Fruit fly (Drosophila melanogaster) whole organism, prepupa: ENCODE measurements around the gene CG6125.

Source experiments
- Eip75B ChIP-seq: fragments of 200-800 bp; sonication (Bioruptor generic); optimal IDR thresholded peaks from 3 replicates; lab custom pipeline; 2016; ENCODE audit warnings: missing biosample characterization, missing genetic modification characterization
- net ChIP-seq: fragments of 200-800 bp; sonication (Bioruptor generic); optimal IDR thresholded peaks from 3 replicates; lab custom pipeline; 2016; ENCODE audit warnings: missing biosample characterization, missing genetic modification characterization
- salr ChIP-seq, 2 experiments: fragments of 200-800 bp; sonication (Bioruptor generic); optimal IDR thresholded peaks; 3 replicates each; lab custom pipeline; 2016 to 2018; ENCODE audit warnings: missing biosample characterization in 2 of 2, missing genetic modification characterization in 2 of 2, mild to moderate bottlenecking in 1 of 2

DNA sequence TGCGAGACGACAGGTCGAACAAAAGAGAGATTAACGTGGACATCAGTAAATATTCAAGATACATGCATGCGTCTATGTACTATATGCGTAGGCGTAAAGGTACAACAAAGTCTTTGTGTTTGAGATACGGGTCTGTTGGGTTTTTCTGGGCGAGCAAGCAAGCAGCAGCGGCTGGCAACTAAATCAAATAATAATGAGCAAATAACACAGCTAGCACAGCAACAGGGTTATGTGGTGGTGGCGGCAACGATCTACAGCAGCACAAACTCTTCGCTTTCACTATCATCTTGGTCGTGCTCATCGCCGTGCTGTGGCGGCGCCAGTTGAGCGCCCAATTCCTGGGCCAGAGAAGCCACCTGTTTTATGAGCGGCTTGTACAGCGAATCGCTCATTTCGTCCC, 52.9 kb downstream of the CG6125 start:
- TF ChIP-seq net (GFP tag; lab: Kevin White, UChicago), result no peak
- TF ChIP-seq salr (GFP tag; optimal IDR thresholded peaks at IDR 0.05; lab: Kevin White, UChicago), result no peak
- no peak for TF ChIP-seq Eip75B (GFP tag; lab: Kevin White, UChicago)
